Worm (Caenorhabditis elegans): ENCODE data around the gene E02C12.8.

- TF ChIP-seq elt-3 (tag; optimal IDR thresholded peaks at IDR 0.05) (no peak), nhr-25 (tag; optimal IDR thresholded peaks at IDR 0.05) (no peak), pqm-1 (tag; optimal IDR thresholded peaks at IDR 0.05) (peak; percentile 24), ama-1 (optimal IDR thresholded peaks at IDR 0.05) (no peak), elt-1 (tag; optimal IDR thresholded peaks at IDR 0.05) (no peak), fkh-10 (GFP tag; optimal IDR thresholded peaks at IDR 0.05) (no peak)
Measured at ce11 chrV:9356345-9356744, 17.1 kb downstream of the E02C12.8 start, which contains the start of gene ttr-49.
